Fruit fly (Drosophila melanogaster): Measurements from ENCODE around the gene mRpL9.
A peak's percentile ranks its signal among the peaks of the same experiment; 100 is the strongest.

Gene mRpL9

dm6 chr3R:15366839-15367238 is 36.3 kb downstream of the mRpL9 start (continued):
- TF ChIP-seq crol (GFP tag; IDR thresholded peaks at IDR 0.05) (no peak), Aef1 (GFP tag; IDR thresholded peaks at IDR 0.05) (no peak), tgo (GFP tag; IDR thresholded peaks at IDR 0.05) (peak; percentile 59), Hsf (GFP tag; optimal IDR thresholded peaks at IDR 0.05) (no peak), CG30431 (GFP tag; optimal IDR thresholded peaks at IDR 0.05) (no peak), nau (GFP tag; optimal IDR thresholded peaks at IDR 0.05) (no peak), bcd (GFP tag; optimal IDR thresholded peaks at IDR 0.05) (no peak), Dip3 (GFP tag; optimal IDR thresholded peaks at IDR 0.05) (no peak), CG9876 (GFP tag; optimal IDR thresholded peaks at IDR 0.05) (no peak), gce (GFP tag; IDR thresholded peaks at IDR 0.05) (no peak), CG13424 (tag; optimal IDR thresholded peaks at IDR 0.05) (peak; percentile 40), crc (GFP tag; optimal IDR thresholded peaks at IDR 0.05) (no peak), NC2α (GFP tag; optimal IDR thresholded peaks at IDR 0.05) (no peak), CG10979 (tag; optimal IDR thresholded peaks at IDR 0.05) (peak; percentile 44), CG30020 (tag; optimal IDR thresholded peaks at IDR 0.05) (no peak), YL-1 (GFP tag; optimal IDR thresholded peaks at IDR 0.05) (no peak), CG18599 (GFP tag; optimal IDR thresholded peaks at IDR 0.05) (no peak), mirr (GFP tag; optimal IDR thresholded peaks at IDR 0.05) (no peak), fd102C (GFP tag; optimal IDR thresholded peaks at IDR 0.05) (no peak), CG33213 (GFP tag; optimal IDR thresholded peaks at IDR 0.05) (no peak), CG14014 (GFP tag; IDR thresholded peaks at IDR 0.05) (peak; percentile 49; the same call in 1 of the 2 replicates), CG2199 (GFP tag; IDR thresholded peaks at IDR 0.05) (no peak), CG8944 (GFP tag; optimal IDR thresholded peaks at IDR 0.05) (no peak), Sox102F (GFP tag; optimal IDR thresholded peaks at IDR 0.05) (no peak), amos (GFP tag; IDR thresholded peaks at IDR 0.05; ENCODE audit: partially characterized antibody) (no peak), Opbp (GFP tag; IDR thresholded peaks at IDR 0.05; ENCODE audit: partially characterized antibody) (no peak), CrebB (tag; optimal IDR thresholded peaks at IDR 0.05) (no peak), CG10565 (GFP tag; optimal IDR thresholded peaks at IDR 0.05) (no peak), CG10209 (GFP tag; optimal IDR thresholded peaks at IDR 0.05) (peak; percentile 37), CG2712 (tag; optimal IDR thresholded peaks at IDR 0.05) (peak; percentile 45), CG12071 (GFP tag; optimal IDR thresholded peaks at IDR 0.05) (no peak), CG6765 (GFP tag; optimal IDR thresholded peaks at IDR 0.05) (peak; percentile 8), MBD-R2 (GFP tag; IDR thresholded peaks at IDR 0.05) (no peak), CG31224 (GFP tag; IDR thresholded peaks at IDR 0.05) (no peak), Dip2 (GFP tag; IDR thresholded peaks at IDR 0.05) (no peak), Sry-β (GFP tag; optimal IDR thresholded peaks at IDR 0.05) (no peak), Bteb2 (GFP tag; optimal IDR thresholded peaks at IDR 0.05) (no peak), Mad (GFP tag; optimal IDR thresholded peaks at IDR 0.05) (no peak), fd64A (GFP tag; optimal IDR thresholded peaks at IDR 0.05) (no peak), Gug (GFP tag; IDR thresholded peaks at IDR 0.05) (no peak), her (GFP tag; optimal IDR thresholded peaks at IDR 0.05) (no peak), cato (GFP tag; optimal IDR thresholded peaks at IDR 0.05; ENCODE audit: borderline replicate concordance) (no peak), Adf1 (GFP tag; IDR thresholded peaks at IDR 0.05) (0 out of 2 replicates have a peak, but pooled peaks have one; percentile 11), CG7786 (GFP tag; optimal IDR thresholded peaks at IDR 0.05) (no peak), CG3847 (GFP tag; IDR thresholded peaks at IDR 0.05) (no peak; the same call in 1 of the 2 replicates), Usf (GFP tag; optimal IDR thresholded peaks at IDR 0.05) (no peak), ap (GFP tag; IDR thresholded peaks at IDR 0.05) (no peak), zfh2 (GFP tag; optimal IDR thresholded peaks at IDR 0.05) (no peak), Bgb (GFP tag; IDR thresholded peaks at IDR 0.05; ENCODE audit: partially characterized antibody) (no peak), jigr1 (GFP tag; IDR thresholded peaks at IDR 0.05) (no peak), CTCF (GFP tag; optimal IDR thresholded peaks at IDR 0.05) (no peak), Pdp1 (GFP tag; optimal IDR thresholded peaks at IDR 0.05) (no peak), CG10267 (tag; optimal IDR thresholded peaks at IDR 0.05) (no peak)
